Fruit fly (Drosophila melanogaster) S2 (cell line): ENCODE data around the gene CG13639.

Source experiments
- CG8478 ChIP-seq: fragments of >200 bp; optimal IDR thresholded peaks from 2 replicates; lab custom pipeline; 2018
- CTCF ChIP-seq, 2 experiments: fragments of >200 bp; optimal IDR thresholded peaks; 2 replicates each; lab custom pipeline; 2018

The CG13639 gene

DNA sequence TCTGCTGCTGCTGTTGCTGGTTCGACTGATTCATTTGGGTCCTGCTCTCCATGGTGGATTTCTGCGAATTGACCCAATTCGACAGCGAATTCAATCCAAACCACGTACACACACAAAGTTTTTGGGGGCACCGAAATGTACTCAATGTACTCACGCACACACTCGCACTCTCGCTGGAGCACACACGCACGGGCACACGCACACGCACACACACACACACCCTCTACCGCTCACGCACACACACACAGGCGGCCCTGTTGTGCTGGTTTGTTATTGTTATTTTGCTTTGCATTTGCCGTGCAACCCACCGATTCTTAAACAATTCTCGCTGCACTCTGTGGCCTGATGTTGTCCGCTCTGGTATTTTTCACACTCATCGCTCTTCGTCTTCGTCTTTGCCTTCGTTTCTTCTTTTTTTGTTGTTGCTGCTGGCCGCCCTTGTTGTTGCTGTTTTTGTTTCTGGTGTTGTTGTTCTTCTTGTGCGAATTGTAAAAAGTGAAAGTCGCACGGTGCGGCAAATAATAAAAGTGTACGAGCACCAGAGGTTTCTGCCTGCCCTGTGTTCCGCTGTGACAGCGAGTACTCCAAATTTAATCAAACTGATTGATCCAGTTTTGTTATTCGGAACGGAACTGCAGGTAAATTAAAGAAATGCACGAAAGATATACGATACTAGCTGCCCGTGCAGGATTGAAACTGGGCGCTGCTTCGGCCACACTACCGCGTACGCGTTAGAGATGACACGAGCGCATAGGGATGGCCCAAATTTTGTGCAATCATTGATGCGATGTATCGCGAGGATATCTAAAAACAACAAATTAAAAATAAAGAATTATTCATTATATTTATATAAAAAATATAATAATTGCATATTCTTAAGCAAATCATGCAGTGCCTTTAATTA is 16.0 kb upstream of the CG13639 start, which contains the start of gene CG3744:
CG3744 (minus strand) TSS at position 716 of the 904 bp plus-strand sequence.
- TF ChIP-seq CG8478 (lab: Kevin White, UChicago) (no peak), CTCF (optimal IDR thresholded peaks at IDR 0.05; lab: Kevin White, UChicago) (no peak)

DNA sequence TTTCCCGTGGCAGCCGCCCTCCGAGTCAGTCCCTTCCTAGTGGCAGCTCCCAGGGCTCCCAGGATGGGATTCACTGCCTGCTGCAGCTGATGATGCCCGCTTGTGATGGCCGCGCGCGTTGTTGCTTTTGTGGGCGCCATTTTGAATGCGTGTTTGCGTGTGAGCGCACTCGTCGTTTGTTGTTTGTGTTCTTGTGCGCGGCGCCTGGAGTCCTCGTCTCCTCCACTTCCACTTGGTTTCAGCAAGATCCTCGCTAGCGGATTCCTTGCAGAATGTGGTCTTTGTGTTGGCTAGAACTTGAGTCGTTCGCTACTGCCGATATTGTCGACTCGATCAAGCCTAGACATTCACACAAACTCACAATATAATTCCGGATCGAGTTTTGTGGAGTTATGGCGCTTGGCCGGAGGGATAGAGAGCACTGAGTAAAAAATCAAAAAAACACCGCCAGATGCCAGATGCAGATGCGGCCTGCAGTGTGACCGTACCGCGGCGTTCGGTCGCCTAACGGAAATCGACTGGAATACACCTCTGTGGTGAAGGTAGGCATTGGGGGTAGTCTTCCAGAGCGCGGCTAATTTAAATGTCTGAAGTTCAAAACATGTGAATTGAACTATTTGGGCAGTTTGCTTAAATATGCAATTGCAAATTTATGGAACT is 10.4 kb upstream of the CG13639 start, which contains the start of gene CycB3:
CycB3 (minus strand) TSS at position 428 of the 660 bp plus-strand sequence.
- TF ChIP-seq CTCF (optimal IDR thresholded peaks at IDR 0.05; lab: Kevin White, UChicago), result peak in 1 of 2 experiments; percentile 24
- no peak for TF ChIP-seq CG8478 (lab: Kevin White, UChicago)

DNA sequence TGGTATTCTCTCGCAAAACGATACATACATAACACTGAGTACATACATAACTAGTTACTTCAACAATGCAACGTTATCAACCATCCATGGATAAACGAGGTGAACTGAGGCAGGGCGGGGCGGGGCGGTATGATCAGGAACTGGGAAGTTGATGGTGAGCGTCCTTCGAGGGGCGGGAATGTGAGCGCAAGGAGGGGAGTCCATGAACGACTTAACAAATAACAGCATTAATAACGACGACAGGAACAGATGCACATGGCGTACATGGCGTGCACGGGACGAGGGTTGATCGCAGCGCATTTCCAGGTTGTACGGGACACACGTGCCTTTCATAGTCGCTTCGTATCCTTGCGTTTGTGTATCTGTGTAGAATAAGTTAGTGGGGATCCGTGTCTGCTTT is 7.8 kb upstream of the CG13639 start:
- TF ChIP-seq CTCF (optimal IDR thresholded peaks at IDR 0.05; lab: Kevin White, UChicago), result no peak
- TF ChIP-seq CG8478 (lab: Kevin White, UChicago), result no peak

DNA sequence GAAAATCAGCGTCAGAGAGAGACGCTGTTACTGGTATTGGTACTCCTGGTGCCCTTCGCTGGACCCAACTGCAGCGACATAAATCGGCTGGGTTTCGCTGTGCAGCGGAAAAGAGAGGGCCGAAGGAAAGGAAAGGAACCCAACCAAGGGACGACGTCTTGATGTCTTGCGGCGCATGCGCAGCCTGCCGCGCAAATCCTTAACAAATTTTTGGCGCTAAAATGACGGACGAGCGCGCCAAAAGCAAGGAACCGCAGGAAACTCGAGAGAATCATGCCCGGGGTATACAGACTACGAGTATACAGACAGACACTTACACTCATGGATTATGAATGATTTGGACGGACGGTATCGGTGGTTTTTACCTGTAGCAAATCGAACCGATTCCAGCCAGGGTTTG is 6.8 kb upstream of the CG13639 start:
- no peak for TF ChIP-seq CTCF (optimal IDR thresholded peaks at IDR 0.05; lab: Kevin White, UChicago)
- no peak for TF ChIP-seq CG8478 (lab: Kevin White, UChicago)

DNA sequence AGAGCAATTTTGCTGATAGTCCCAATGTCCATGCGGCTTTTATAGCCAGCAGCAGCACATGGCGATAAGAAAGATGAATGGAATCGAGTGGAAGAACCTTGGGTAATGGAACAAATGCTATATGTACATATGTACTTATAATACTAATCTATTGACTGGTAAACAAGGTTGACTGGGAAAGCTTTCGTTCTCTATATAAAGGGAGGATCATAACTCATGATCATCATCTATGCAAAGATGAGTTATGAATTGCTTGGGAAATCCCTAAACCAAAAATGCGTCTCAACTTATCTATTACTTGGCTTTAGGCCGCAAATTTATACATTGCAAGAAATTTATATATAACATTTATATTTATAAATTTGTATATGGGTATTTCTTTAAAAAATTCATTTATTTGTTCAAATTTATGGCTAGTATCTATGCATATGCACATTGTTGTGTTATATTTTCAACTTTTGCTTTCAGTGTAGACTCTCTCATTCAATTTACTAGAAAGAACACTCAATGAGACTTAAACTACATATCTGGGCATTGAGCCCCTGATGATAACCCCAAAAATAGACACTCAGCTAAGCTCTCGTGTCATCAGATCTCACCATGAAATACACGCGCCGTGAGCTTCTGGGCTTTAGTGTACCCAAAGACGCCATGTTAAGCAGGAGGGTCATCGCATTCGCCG is 4.7 kb upstream of the CG13639 start, which contains the start of the genes Srg1 and Elal:
Srg1 (minus strand) TSS at position 14 of the 682 bp plus-strand sequence.
Elal (plus strand) TSS at position 632 of the 682 bp plus-strand sequence.
- no peak for TF ChIP-seq CG8478 (lab: Kevin White, UChicago)
- TF ChIP-seq CTCF (optimal IDR thresholded peaks at IDR 0.05; lab: Kevin White, UChicago), result no peak

DNA sequence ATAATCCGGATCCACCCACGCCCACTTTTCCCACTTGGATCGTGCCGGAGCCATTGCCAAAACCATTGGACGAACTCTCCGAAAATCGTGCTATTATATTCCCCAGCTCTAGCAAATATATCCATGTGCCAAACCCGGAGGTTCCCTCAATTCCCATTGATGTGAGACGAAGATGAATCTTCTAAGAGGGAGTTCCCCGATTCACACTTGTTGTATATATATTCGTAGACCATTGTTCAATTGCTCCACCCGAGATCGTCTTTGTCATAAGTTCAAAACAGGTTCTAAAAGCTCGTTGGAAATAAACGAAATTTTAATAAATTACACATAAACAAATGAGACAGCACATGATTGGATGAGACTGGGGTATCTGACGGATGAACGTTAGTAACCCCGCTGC is 3.7 kb upstream of the CG13639 start:
- no peak for TF ChIP-seq CTCF (optimal IDR thresholded peaks at IDR 0.05; lab: Kevin White, UChicago)
- no peak for TF ChIP-seq CG8478 (lab: Kevin White, UChicago)

DNA sequence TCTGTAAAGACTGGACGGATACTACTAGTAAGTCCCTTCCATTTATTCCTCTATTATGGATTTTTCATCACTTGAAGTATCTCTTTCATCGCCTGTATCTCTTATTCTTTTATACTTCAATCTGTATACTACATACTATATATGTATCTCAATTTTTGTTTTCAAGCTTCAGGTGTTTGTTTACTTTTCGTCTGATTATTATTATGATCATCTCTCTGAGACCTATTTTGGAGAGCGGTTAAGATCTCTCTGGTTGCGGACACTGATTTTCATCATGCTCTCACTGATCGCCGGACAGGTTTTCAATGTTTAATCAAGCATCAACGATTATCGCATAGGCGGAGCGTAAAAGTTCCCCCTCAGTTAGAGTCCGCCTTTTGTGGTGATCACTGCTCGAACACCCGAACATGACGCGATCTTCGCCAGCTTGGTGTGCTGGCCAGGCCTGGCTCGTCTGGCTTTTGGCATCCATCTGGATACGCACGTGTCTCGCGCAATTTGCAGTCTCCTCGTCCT is 2.5 kb upstream of the CG13639 start, which contains the start of gene CG7016:
CG7016 (plus strand) TSS at position 358 of the 516 bp plus-strand sequence.
- TF ChIP-seq CTCF (optimal IDR thresholded peaks at IDR 0.05; lab: Kevin White, UChicago) (no peak), CG8478 (lab: Kevin White, UChicago) (no peak)

DNA sequence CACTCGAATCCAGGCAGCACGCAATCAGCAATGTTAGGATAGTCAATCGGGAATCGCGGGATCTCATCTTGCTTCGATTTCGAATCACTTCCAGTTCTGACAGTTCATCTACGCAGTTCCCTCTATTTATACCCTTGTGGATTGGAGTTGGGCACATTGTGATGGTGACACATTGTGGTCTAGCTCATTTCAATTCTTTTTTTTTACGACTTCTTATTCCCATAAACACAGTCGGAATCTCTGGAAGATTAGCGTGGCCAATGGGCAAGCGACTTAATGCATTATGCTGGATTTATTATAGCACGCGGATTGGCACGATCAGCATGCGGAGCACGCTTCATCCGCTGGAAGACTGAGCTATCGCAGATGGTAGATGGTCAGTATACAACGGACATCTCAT is 1.9 kb upstream of the CG13639 start, which contains the start of gene CG13640:
CG13640 (minus strand) TSS at position 101 of the 400 bp plus-strand sequence.
- no peak for TF ChIP-seq CG8478 (lab: Kevin White, UChicago)
- TF ChIP-seq CTCF (optimal IDR thresholded peaks at IDR 0.05; lab: Kevin White, UChicago), result no peak

DNA sequence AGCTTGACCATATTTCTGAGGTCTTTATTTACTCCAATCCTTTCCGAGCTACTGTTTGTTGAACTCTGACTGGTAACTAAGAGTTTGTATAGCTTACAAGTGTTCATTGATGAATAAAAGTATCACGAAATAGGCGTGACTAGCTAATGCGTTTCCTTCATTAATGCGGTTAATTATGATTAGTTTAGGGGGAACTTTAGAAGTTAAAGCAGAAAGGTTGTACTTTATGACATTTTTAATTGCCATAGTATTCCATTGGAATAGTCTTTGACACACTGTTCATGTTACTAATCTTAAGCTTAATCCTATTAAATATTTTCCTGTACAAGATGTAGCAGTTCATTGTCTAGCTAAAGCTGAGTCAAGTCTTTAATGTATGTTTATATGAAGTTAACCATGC is 465 bp downstream of the CG13639 start, which contains the start of gene ppk22:
ppk22 (minus strand) TSS at position 101 of the 400 bp plus-strand sequence.
- TF ChIP-seq CG8478 (lab: Kevin White, UChicago), result no peak
- no peak for TF ChIP-seq CTCF (optimal IDR thresholded peaks at IDR 0.05; lab: Kevin White, UChicago)

DNA sequence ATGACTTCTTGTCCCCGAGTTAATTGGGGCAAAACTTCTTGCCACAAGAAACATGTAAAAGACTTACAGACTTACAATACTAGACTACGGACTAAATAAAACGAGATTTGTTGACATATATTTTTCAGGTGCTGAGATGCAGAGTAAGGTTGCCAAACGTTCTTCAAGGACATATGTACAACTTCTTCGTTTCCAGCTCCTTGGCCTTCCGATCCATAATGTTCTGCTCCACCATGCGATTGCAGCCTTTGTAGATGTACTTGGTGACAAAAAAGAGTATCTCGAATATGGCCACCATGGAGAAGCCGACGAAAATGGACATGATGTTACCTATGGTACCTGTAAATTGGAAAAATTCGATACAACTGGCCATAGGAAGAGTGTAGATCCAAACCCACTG is 2.7 kb downstream of the CG13639 start, which contains the start of gene CAH4:
CAH4 (minus strand) TSS at position 101 of the 400 bp plus-strand sequence.
- no peak for TF ChIP-seq CTCF (optimal IDR thresholded peaks at IDR 0.05; lab: Kevin White, UChicago)
- no peak for TF ChIP-seq CG8478 (lab: Kevin White, UChicago)

DNA sequence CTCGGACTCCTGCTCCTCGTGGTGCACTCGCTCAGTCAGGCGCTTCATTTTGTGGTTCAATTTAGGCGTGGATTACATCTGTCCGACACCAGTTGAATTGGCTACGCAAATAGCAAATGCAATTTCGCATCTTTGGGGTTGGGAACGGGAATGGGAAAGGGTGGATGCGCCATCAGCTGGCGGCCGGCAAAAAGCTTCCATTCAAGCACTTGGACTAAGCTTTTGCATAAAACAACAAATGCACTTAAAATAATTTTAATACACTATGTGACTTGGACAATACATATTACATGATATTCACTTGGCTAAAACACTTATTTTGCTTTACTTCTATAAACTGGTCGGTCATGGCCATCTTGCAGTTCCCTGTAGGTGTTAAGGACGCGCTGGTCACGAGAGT is 4.0 kb downstream of the CG13639 start, which contains the start of gene HDAC11:
HDAC11 (minus strand) TSS at position 101 of the 400 bp plus-strand sequence.
- no peak for TF ChIP-seq CTCF (optimal IDR thresholded peaks at IDR 0.05; lab: Kevin White, UChicago)
- TF ChIP-seq CG8478 (lab: Kevin White, UChicago), result no peak

DNA sequence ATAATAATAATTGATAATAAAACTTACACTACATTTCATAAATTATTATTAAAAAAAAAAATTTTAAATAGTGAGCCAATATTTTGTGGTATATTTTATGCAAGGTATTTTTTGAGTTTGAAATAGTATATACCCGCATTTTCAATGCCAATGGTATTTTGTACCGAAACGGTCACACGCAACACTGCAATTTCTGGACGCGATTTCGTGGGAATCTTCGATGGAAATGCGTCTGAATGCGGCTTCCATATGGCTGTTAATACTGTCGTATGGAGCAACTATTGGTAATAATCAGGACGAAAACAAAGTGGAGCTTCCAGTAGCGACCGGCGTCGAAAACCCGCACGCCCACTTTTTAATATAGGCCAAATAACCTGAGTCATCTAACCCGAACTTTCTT is 8.7 kb downstream of the CG13639 start, which contains the start of gene Nct:
Nct (plus strand) TSS at position 173 of the 400 bp plus-strand sequence.
- no peak for TF ChIP-seq CTCF (optimal IDR thresholded peaks at IDR 0.05; lab: Kevin White, UChicago)
- no peak for TF ChIP-seq CG8478 (lab: Kevin White, UChicago)

DNA sequence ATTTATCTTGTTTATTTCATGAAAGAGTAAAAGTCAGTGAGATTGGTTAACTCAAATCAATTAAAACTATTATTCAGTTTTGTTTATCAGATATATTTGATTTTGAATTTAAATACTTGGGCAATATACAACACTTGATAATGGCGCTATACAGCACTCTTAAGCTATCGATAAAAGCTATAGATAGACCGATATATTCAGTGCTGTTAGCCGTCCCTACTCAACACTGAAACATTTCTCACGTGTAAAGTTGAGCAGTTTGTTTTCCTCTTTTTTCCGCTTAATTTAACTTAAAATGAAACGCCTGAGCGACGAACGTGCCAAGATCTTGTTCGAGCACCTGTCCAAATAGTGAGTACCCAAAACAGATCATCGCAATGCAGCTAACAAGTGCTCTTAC is 9.7 kb downstream of the CG13639 start, which contains the start of gene CG7006:
CG7006 (plus strand) TSS at position 208 of the 400 bp plus-strand sequence.
- TF ChIP-seq CG8478 (lab: Kevin White, UChicago) (no peak), CTCF (optimal IDR thresholded peaks at IDR 0.05; lab: Kevin White, UChicago) (no peak)
